Fruit fly (Drosophila melanogaster): Measurements from ENCODE around the gene RNaseX25.
A peak's percentile ranks its signal among the peaks of the same experiment; 100 is the strongest.

RNaseX25 gene

DNA sequence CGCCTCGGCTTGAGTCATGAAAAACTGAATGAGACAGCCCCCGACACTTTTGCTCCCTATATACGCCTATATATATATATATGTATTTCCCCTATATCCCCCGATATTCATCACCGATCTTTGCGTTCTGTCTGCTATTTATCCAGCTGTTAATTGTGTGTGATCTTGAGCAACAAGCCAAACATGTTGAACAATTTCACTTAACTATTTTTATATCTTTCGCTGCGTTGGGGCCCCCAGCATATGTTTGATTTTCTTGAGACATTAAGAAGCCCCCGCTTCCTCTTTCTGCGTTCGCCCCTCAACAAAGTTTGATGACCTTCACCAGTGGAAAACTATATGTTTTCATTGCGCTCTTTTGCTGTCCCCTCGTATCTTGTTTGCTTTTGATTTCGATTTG lies 26.0 kb downstream of the RNaseX25 start (continued):
- no peak for TF ChIP-seq gro (GFP tag; optimal IDR thresholded peaks at IDR 0.05)
- TF ChIP-seq CG15011 (GFP tag; optimal IDR thresholded peaks at IDR 0.05) = peak; percentile 13
- peak; percentile 41 for TF ChIP-seq sens (GFP tag)
- no peak for TF ChIP-seq ato (GFP tag; IDR thresholded peaks at IDR 0.05; ENCODE audit: partially characterized antibody)
- peak; percentile 74 for TF ChIP-seq crol (GFP tag; IDR thresholded peaks at IDR 0.05)
- peak; percentile 19; the same call in 1 of the 3 replicates for TF ChIP-seq otp (GFP tag; IDR thresholded peaks at IDR 0.05)
- TF ChIP-seq Trl (optimal IDR thresholded peaks at IDR 0.05) = no peak
- peak; percentile 6 for TF ChIP-seq Trl (GFP tag; optimal IDR thresholded peaks at IDR 0.05)
- TF ChIP-seq GATAe (GFP tag; conservative IDR thresholded peaks at IDR 0.05) = no peak
- no peak for TF ChIP-seq CG5180 (GFP tag; optimal IDR thresholded peaks at IDR 0.05)
- TF ChIP-seq CG3407 (GFP tag; optimal IDR thresholded peaks at IDR 0.05) = peak; percentile 15
- peak; percentile 3 for TF ChIP-seq dmrt11E (tag; optimal IDR thresholded peaks at IDR 0.05)
- no peak for TF ChIP-seq chif (GFP tag; optimal IDR thresholded peaks at IDR 0.05)
- no peak for TF ChIP-seq tup (GFP tag; optimal IDR thresholded peaks at IDR 0.05)
- no peak for TF ChIP-seq en (GFP tag; optimal IDR thresholded peaks at IDR 0.05)
- no peak for TF ChIP-seq CG11085 (GFP tag; IDR thresholded peaks at IDR 0.05)
- no peak for TF ChIP-seq CG4328 (GFP tag; optimal IDR thresholded peaks at IDR 0.05)
- no peak for TF ChIP-seq ro (GFP tag; IDR thresholded peaks at IDR 0.05)
- TF ChIP-seq CG6689 (GFP tag; IDR thresholded peaks at IDR 0.05) = no peak
- no peak for TF ChIP-seq H2.0 (GFP tag; IDR thresholded peaks at IDR 0.05)
- TF ChIP-seq Dek (tag; optimal IDR thresholded peaks at IDR 0.05) = no peak
- no peak for TF ChIP-seq grau (tag; optimal IDR thresholded peaks at IDR 0.05)
- peak; percentile 7 for TF ChIP-seq Hmr (GFP tag; optimal IDR thresholded peaks at IDR 0.05)
- no peak for TF ChIP-seq CG17385 (GFP tag; optimal IDR thresholded peaks at IDR 0.05)
- TF ChIP-seq unpg (GFP tag; optimal IDR thresholded peaks at IDR 0.05) = no peak
- no peak for TF ChIP-seq kay (GFP tag; optimal IDR thresholded peaks at IDR 0.05)
- no peak for TF ChIP-seq vnd (GFP tag; IDR thresholded peaks at IDR 0.05; ENCODE audit: partially characterized antibody)
- no peak for TF ChIP-seq rib (GFP tag; IDR thresholded peaks at IDR 0.05)
- TF ChIP-seq CG17361 (GFP tag; IDR thresholded peaks at IDR 0.05) = no peak
- peak; percentile 21 for TF ChIP-seq CG10209 (GFP tag; optimal IDR thresholded peaks at IDR 0.05)
- TF ChIP-seq CG11456 (GFP tag; IDR thresholded peaks at IDR 0.05) = no peak
- TF ChIP-seq nmo (GFP tag; optimal IDR thresholded peaks at IDR 0.05) = peak; percentile 15
- peak; percentile 5 for TF ChIP-seq dmrt99B (tag; optimal IDR thresholded peaks at IDR 0.05)
- peak; percentile 51 for TF ChIP-seq fd64A (GFP tag; optimal IDR thresholded peaks at IDR 0.05)
- TF ChIP-seq pb (GFP tag; optimal IDR thresholded peaks at IDR 0.05) = no peak
- no peak for TF ChIP-seq luna (GFP tag; optimal IDR thresholded peaks at IDR 0.05)
- TF ChIP-seq CG7745 (tag; optimal IDR thresholded peaks at IDR 0.05) = peak; percentile 37
- TF ChIP-seq CG10543 (GFP tag; optimal IDR thresholded peaks at IDR 0.05) = no peak
- TF ChIP-seq lbe (GFP tag; optimal IDR thresholded peaks at IDR 0.05) = no peak
- TF ChIP-seq CG9797 (GFP tag; optimal IDR thresholded peaks at IDR 0.05) = no peak
- TF ChIP-seq Hsf (GFP tag; optimal IDR thresholded peaks at IDR 0.05) = no peak
- TF ChIP-seq CG3726 (GFP tag; IDR thresholded peaks at IDR 0.05) = no peak
- no peak for TF ChIP-seq dysf (GFP tag; IDR thresholded peaks at IDR 0.05)
- no peak for TF ChIP-seq CG17802 (tag; optimal IDR thresholded peaks at IDR 0.05)
- peak; percentile 92 for TF ChIP-seq pros (GFP tag; optimal IDR thresholded peaks at IDR 0.05)
- TF ChIP-seq CG17612 (GFP tag; IDR thresholded peaks at IDR 0.05) = no peak
- TF ChIP-seq chm (GFP tag; IDR thresholded peaks at IDR 0.05) = peak; percentile 54
- TF ChIP-seq Opbp (GFP tag; IDR thresholded peaks at IDR 0.05; ENCODE audit: partially characterized antibody) = no peak
- peak; percentile 13; the same call in 1 of the 2 replicates for TF ChIP-seq Atf6 (GFP tag; IDR thresholded peaks at IDR 0.05)
- TF ChIP-seq CG8089 (GFP tag; optimal IDR thresholded peaks at IDR 0.05) = no peak
- TF ChIP-seq nau (GFP tag; optimal IDR thresholded peaks at IDR 0.05) = peak; percentile 61

Measured in whole organism, embryonic.